Fruit fly (Drosophila melanogaster) whole organism, prepupa: Measurements from ENCODE around the gene CG31360.
A peak's percentile ranks its signal among the peaks of the same experiment; 100 is the strongest.

Experiments used
- CG10631 ChIP-seq: fragments of 200-800 bp; sonication (Bioruptor generic); optimal IDR thresholded peaks from 2 replicates; lab custom pipeline; 2016; ENCODE audit warnings: missing biosample characterization, missing genetic modification characterization
- CG11762 ChIP-seq: fragments of 200-800 bp; sonication (Bioruptor generic); optimal IDR thresholded peaks from 3 replicates; lab custom pipeline; 2016; ENCODE audit warnings: missing biosample characterization, missing genetic modification characterization; ENCODE audit not compliant: insufficient read depth
- CG11902 ChIP-seq: fragments of 200-800 bp; sonication (Bioruptor generic); optimal IDR thresholded peaks from 3 replicates; lab custom pipeline; 2016; ENCODE audit warnings: missing biosample characterization, missing genetic modification characterization
- CG15336 ChIP-seq: fragments of 200-800 bp; sonication (Bioruptor generic); IDR thresholded peaks from 2 replicates; pipeline ENCODE4 v1.3.6; 2022; ENCODE audit warnings: missing biosample characterization, missing genetic modification characterization
- CG1621 ChIP-seq: fragments of 200-800 bp; sonication (Bioruptor generic); optimal IDR thresholded peaks from 3 replicates; lab custom pipeline; 2018; ENCODE audit warnings: missing biosample characterization, mild to moderate bottlenecking, missing genetic modification characterization
- CG3032 ChIP-seq: fragments of 200-800 bp; optimal IDR thresholded peaks from 2 replicates; lab custom pipeline; 2019; ENCODE audit warnings: missing biosample characterization, mild to moderate bottlenecking, missing genetic modification characterization, moderate library complexity
- CG31627 ChIP-seq: fragments of 200-800 bp; sonication (Bioruptor generic); optimal IDR thresholded peaks from 3 replicates; lab custom pipeline; 2016; ENCODE audit warnings: missing biosample characterization, missing genetic modification characterization
- CG34406 ChIP-seq: fragments of 200-800 bp; sonication (Bioruptor generic); optimal IDR thresholded peaks from 3 replicates; lab custom pipeline; 2016; ENCODE audit warnings: missing biosample characterization, missing genetic modification characterization
- CG6163 ChIP-seq: fragments of 200-800 bp; sonication (Bioruptor generic); IDR thresholded peaks from 3 replicates; pipeline ENCODE4 v1.3.6; 2022; ENCODE audit warnings: missing biosample characterization, missing genetic modification characterization
- CG6276 ChIP-seq: fragments of 200-800 bp; sonication (Bioruptor generic); optimal IDR thresholded peaks from 2 replicates; lab custom pipeline; 2017; ENCODE audit warnings: missing biosample characterization, mild to moderate bottlenecking, missing genetic modification characterization
- CG6808 ChIP-seq: fragments of 200-800 bp; sonication (Bioruptor generic); optimal IDR thresholded peaks from 3 replicates; lab custom pipeline; 2017; ENCODE audit warnings: missing biosample characterization, missing genetic modification characterization, mild to moderate bottlenecking, moderate library complexity, missing genetic modification reagents
- CG7368 ChIP-seq: fragments of 200-800 bp; sonication (Bioruptor generic); optimal IDR thresholded peaks from 3 replicates; lab custom pipeline; 2016; ENCODE audit warnings: missing biosample characterization, missing genetic modification characterization
- CG8119 ChIP-seq: fragments of 200-800 bp; sonication (Bioruptor generic); IDR thresholded peaks from 3 replicates; pipeline ENCODE4 v1.3.6; 2022; ENCODE audit warnings: missing biosample characterization, missing genetic modification characterization
- CG8319 ChIP-seq: fragments of 200-800 bp; sonication (Bioruptor generic); optimal IDR thresholded peaks from 3 replicates; lab custom pipeline; 2016; ENCODE audit warnings: missing biosample characterization, missing genetic modification characterization
- CG8632 ChIP-seq: fragments of 200-800 bp; sonication (Bioruptor generic); optimal IDR thresholded peaks from 3 replicates; lab custom pipeline; 2016; ENCODE audit warnings: missing biosample characterization, missing genetic modification characterization
- Eip75B ChIP-seq: fragments of 200-800 bp; sonication (Bioruptor generic); optimal IDR thresholded peaks from 3 replicates; lab custom pipeline; 2016; ENCODE audit warnings: missing biosample characterization, missing genetic modification characterization
- Eip78C ChIP-seq: fragments of 200-800 bp; sonication (Bioruptor generic); peaks from one replicate; lab custom pipeline; 2016; ENCODE audit warnings: missing biosample characterization, missing genetic modification characterization
- Eip93F ChIP-seq: fragments of 200-800 bp; sonication (Bioruptor generic); optimal IDR thresholded peaks from 2 replicates; lab custom pipeline; 2016; ENCODE audit warnings: missing biosample characterization, mild to moderate bottlenecking, missing genetic modification characterization
- Ets96B ChIP-seq: fragments of 200-800 bp; optimal IDR thresholded peaks from 2 replicates; lab custom pipeline; 2019; ENCODE audit warnings: missing biosample characterization, mild to moderate bottlenecking, missing genetic modification characterization, moderate library complexity
- Gug ChIP-seq: fragments of 200-800 bp; sonication (Bioruptor generic); IDR thresholded peaks from 2 replicates; pipeline ENCODE4 v1.3.6; 2022; ENCODE audit warnings: missing biosample characterization, missing genetic modification characterization
- Hr39 ChIP-seq: fragments of 200-800 bp; sonication (Bioruptor generic); optimal IDR thresholded peaks from 2 replicates; lab custom pipeline; 2016; ENCODE audit warnings: missing biosample characterization, missing genetic modification characterization
- Met ChIP-seq: fragments of 200-800 bp; sonication (Bioruptor generic); optimal IDR thresholded peaks from 3 replicates; lab custom pipeline; 2016; ENCODE audit warnings: missing biosample characterization, missing genetic modification characterization
- OdsH ChIP-seq: fragments of 200-800 bp; sonication (Bioruptor generic); optimal IDR thresholded peaks from 3 replicates; lab custom pipeline; 2016; ENCODE audit warnings: missing biosample characterization, missing genetic modification characterization
- Smox ChIP-seq: fragments of 200-800 bp; sonication (Bioruptor generic); optimal IDR thresholded peaks from 3 replicates; lab custom pipeline; 2016; ENCODE audit warnings: missing biosample characterization, missing genetic modification characterization
- Sox102F ChIP-seq: fragments of 200-800 bp; sonication (Bioruptor generic); optimal IDR thresholded peaks from 2 replicates; lab custom pipeline; 2016; ENCODE audit warnings: missing biosample characterization, mild to moderate bottlenecking, missing genetic modification characterization
- Sox14 ChIP-seq: fragments of 200-800 bp; sonication (Bioruptor generic); optimal IDR thresholded peaks from 3 replicates; lab custom pipeline; 2016; ENCODE audit warnings: missing biosample characterization, missing genetic modification characterization
- Sox15 ChIP-seq: fragments of 200-800 bp; sonication (Bioruptor generic); optimal IDR thresholded peaks from 3 replicates; lab custom pipeline; 2016; ENCODE audit warnings: missing biosample characterization, missing genetic modification characterization
- achi ChIP-seq: fragments of 200-800 bp; sonication (Bioruptor generic); optimal IDR thresholded peaks from 3 replicates; lab custom pipeline; 2016; ENCODE audit warnings: missing biosample characterization, missing genetic modification characterization
- acj6 ChIP-seq: fragments of 200-800 bp; sonication (Bioruptor generic); optimal IDR thresholded peaks from 3 replicates; lab custom pipeline; 2016; ENCODE audit warnings: missing biosample characterization, missing genetic modification characterization
- cyc ChIP-seq: fragments of 200-800 bp; sonication (Bioruptor generic); optimal IDR thresholded peaks from 3 replicates; lab custom pipeline; 2016; ENCODE audit warnings: missing biosample characterization, missing genetic modification characterization
- dac ChIP-seq: fragments of 200-800 bp; sonication (Bioruptor generic); optimal IDR thresholded peaks from 2 replicates; lab custom pipeline; 2017; ENCODE audit warnings: missing biosample characterization, mild to moderate bottlenecking, missing genetic modification characterization
- dsx ChIP-seq: fragments of 200-800 bp; optimal IDR thresholded peaks from 3 replicates; lab custom pipeline; 2019; ENCODE audit warnings: missing biosample characterization, mild to moderate bottlenecking, missing genetic modification characterization, moderate library complexity; ENCODE audit not compliant: poor library complexity, severe bottlenecking
- eg ChIP-seq: fragments of 200-800 bp; sonication (Bioruptor generic); IDR thresholded peaks from 3 replicates; pipeline ENCODE4 v1.3.6; 2022; ENCODE audit warnings: missing biosample characterization, missing genetic modification characterization
- esn ChIP-seq: fragments of 200-800 bp; sonication (Bioruptor generic); optimal IDR thresholded peaks from 2 replicates; lab custom pipeline; 2016; ENCODE audit warnings: missing biosample characterization, mild to moderate bottlenecking, missing genetic modification characterization, moderate library complexity
- fd59A ChIP-seq: fragments of 200-800 bp; sonication (Bioruptor generic); optimal IDR thresholded peaks from 2 replicates; lab custom pipeline; 2017; ENCODE audit warnings: missing biosample characterization, mild to moderate bottlenecking, missing genetic modification characterization, missing genetic modification reagents
- fd85E ChIP-seq: fragments of 200-800 bp; sonication (Bioruptor generic); optimal IDR thresholded peaks from 3 replicates; lab custom pipeline; 2016; ENCODE audit warnings: missing biosample characterization, missing genetic modification characterization
- fkh ChIP-seq: fragments of 200-800 bp; sonication (Bioruptor generic); optimal IDR thresholded peaks from 3 replicates; lab custom pipeline; 2017; ENCODE audit warnings: missing biosample characterization, mild to moderate bottlenecking, missing genetic modification characterization, moderate library complexity
- lz ChIP-seq: fragments of 200-800 bp; sonication (Bioruptor generic); optimal IDR thresholded peaks from 3 replicates; lab custom pipeline; 2016; ENCODE audit warnings: missing biosample characterization, missing genetic modification characterization
- net ChIP-seq: fragments of 200-800 bp; sonication (Bioruptor generic); optimal IDR thresholded peaks from 3 replicates; lab custom pipeline; 2016; ENCODE audit warnings: missing biosample characterization, missing genetic modification characterization
- pdm3 ChIP-seq: fragments of 200-800 bp; sonication (Bioruptor generic); optimal IDR thresholded peaks from 3 replicates; lab custom pipeline; 2016; ENCODE audit warnings: missing biosample characterization, missing genetic modification characterization
- salr ChIP-seq, 2 experiments: fragments of 200-800 bp; sonication (Bioruptor generic); optimal IDR thresholded peaks; 3 replicates each; lab custom pipeline; 2016 to 2018; ENCODE audit warnings: missing biosample characterization in 2 of 2, missing genetic modification characterization in 2 of 2, mild to moderate bottlenecking in 1 of 2
- spab ChIP-seq: fragments of 200-800 bp; sonication (Bioruptor generic); optimal IDR thresholded peaks from 2 replicates; lab custom pipeline; 2017; ENCODE audit warnings: missing biosample characterization, mild to moderate bottlenecking, missing genetic modification characterization, missing genetic modification reagents
- ss ChIP-seq, 2 experiments: fragments of 200-800 bp; sonication (Bioruptor generic); optimal IDR thresholded peaks; 2 replicates in 1 of 2; 3 replicates in 1 of 2; lab custom pipeline; 2017 to 2018; ENCODE audit warnings: mild to moderate bottlenecking in 2 of 2, missing biosample characterization in 2 of 2, missing genetic modification characterization in 2 of 2, moderate library complexity in 1 of 2
- svp ChIP-seq: fragments of 200-800 bp; sonication (Bioruptor generic); peaks from one replicate; lab custom pipeline; 2016; ENCODE audit warnings: missing biosample characterization, missing genetic modification characterization
- topi ChIP-seq: fragments of 200-800 bp; sonication (Bioruptor generic); optimal IDR thresholded peaks from 3 replicates; lab custom pipeline; 2016; ENCODE audit warnings: missing biosample characterization, missing genetic modification characterization

Gene CG31360

dm6 chr3R:17703024-17703690, 18.3 kb downstream of the CG31360 start (continued):
- TF ChIP-seq Sox15 (GFP tag; lab: Kevin White, UChicago) (peak; percentile 93), esn (GFP tag; lab: Kevin White, UChicago) (peak; percentile 96), CG1621 (tag; lab: Kevin White, UChicago) (peak; percentile 78), CG8632 (GFP tag; lab: Kevin White, UChicago) (peak; percentile 94), CG6276 (GFP tag; lab: Kevin White, UChicago) (peak; percentile 97), ss (GFP tag; optimal IDR thresholded peaks at IDR 0.05; lab: Kevin White, UChicago) (peak; percentile 86 to 91), cyc (peak; percentile 95), Sox14 (GFP tag; lab: Kevin White, UChicago) (peak; percentile 97), net (GFP tag; lab: Kevin White, UChicago) (peak; percentile 97), CG6163 (peak; percentile 91), CG34406 (peak; percentile 94), svp (peak; percentile 96), Eip75B (peak; percentile 97), topi (GFP tag; lab: Kevin White, UChicago) (peak; percentile 96), acj6 (GFP tag; lab: Kevin White, UChicago) (peak; percentile 96), dac (GFP tag; lab: Kevin White, UChicago) (peak; percentile 83), OdsH (GFP tag; lab: Kevin White, UChicago) (peak; percentile 98), Eip78C (GFP tag; lab: Kevin White, UChicago) (peak; percentile 99), Smox (GFP tag; lab: Kevin White, UChicago) (peak; percentile 94), Sox102F (peak; percentile 93), CG31627 (GFP tag; lab: Kevin White, UChicago) (peak; percentile 96), pdm3 (GFP tag; lab: Kevin White, UChicago) (peak; percentile 97), achi (peak; percentile 95), fkh (GFP tag; lab: Kevin White, UChicago) (no peak), CG8319 (GFP tag; lab: Kevin White, UChicago) (peak; percentile 93), dsx (GFP tag; lab: Kevin White, UChicago) (peak; percentile 94), Hr39 (peak; percentile 96), salr (GFP tag; optimal IDR thresholded peaks at IDR 0.05; lab: Kevin White, UChicago) (peak; percentile 78 to 98)

DNA sequence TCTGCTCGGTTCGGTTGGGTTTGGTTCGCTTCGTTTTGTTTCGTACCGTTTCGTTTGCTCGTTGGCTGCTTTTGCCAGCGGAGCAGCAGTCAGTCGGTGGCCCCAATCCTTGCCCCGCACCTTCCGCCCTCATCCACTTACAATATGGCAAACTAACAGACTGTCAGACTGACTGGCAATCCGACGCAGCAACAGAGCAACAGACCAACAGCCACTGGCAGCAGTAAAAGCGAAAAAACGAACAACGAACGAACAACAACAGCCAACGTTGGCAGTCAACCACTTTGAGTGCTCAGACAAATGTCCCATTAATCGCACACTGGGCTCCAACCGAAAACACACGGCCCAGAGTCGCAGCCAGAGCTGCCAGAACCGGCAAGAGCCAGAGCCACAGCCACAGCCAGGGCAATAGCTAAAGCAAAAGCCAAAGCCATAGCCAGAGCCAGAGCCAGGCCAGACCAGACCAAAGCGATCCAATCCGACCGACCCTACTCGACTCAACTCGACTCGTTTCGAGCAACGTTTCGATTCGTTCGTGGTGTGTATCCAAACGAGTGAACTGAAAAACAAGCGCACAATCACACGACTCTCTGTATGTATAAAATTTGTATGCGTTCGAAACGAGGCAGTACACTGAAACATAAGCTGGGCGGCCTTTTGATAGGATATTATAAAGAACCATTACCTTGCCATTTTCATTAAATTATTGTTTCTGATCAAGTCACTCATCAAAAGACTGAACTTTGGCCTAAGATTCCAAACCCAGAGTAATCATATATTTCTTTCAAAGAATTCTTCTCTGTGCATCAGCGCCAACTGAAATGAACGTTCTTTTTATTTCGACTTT, 19.0 kb downstream of the CG31360 start:
- TF ChIP-seq spab (GFP tag; lab: Kevin White, UChicago) (peak; percentile 100), ss (GFP tag; optimal IDR thresholded peaks at IDR 0.05; lab: Kevin White, UChicago) (peak; percentile 100), fd59A (GFP tag; lab: Kevin White, UChicago) (peak; percentile 100), CG6163 (peak; percentile 100), cyc (peak; percentile 100), CG7368 (peak; percentile 100), Eip93F (GFP tag; lab: Kevin White, UChicago) (peak; percentile 100), Eip75B (peak; percentile 100), Gug (GFP tag; lab: Robert Waterston, UW) (peak; percentile 100), Eip78C (GFP tag; lab: Kevin White, UChicago) (peak; percentile 100), esn (GFP tag; lab: Kevin White, UChicago) (peak; percentile 100), CG8119 (peak; percentile 100), achi (peak; percentile 99), Ets96B (tag; lab: Kevin White, UChicago) (peak; percentile 100), salr (GFP tag; optimal IDR thresholded peaks at IDR 0.05; lab: Kevin White, UChicago) (peak; percentile 100), eg (GFP tag; lab: Robert Waterston, UW) (peak; percentile 100), lz (peak; percentile 100), CG3032 (tag; lab: Kevin White, UChicago) (peak; percentile 100), CG6276 (GFP tag; lab: Kevin White, UChicago) (peak; percentile 100), svp (peak; percentile 100), net (GFP tag; lab: Kevin White, UChicago) (peak; percentile 100), CG11762 (GFP tag; lab: Kevin White, UChicago) (peak; percentile 100), CG10631 (GFP tag; lab: Kevin White, UChicago) (peak; percentile 100), CG15336 (GFP tag; lab: Robert Waterston, UW) (peak; percentile 100), CG6808 (GFP tag; lab: Kevin White, UChicago) (peak; percentile 99), CG1621 (tag; lab: Kevin White, UChicago) (peak; percentile 99), CG11902 (peak; percentile 100), fd85E (peak; percentile 99), fkh (GFP tag; lab: Kevin White, UChicago) (peak; percentile 91), Met (GFP tag; lab: Kevin White, UChicago) (peak; percentile 100), OdsH (GFP tag; lab: Kevin White, UChicago) (peak; percentile 100)
